Fruit fly (Drosophila melanogaster): ENCODE results near the gene CG32269.

The CG32269 gene

dm6 chr3L:3179474-3179873 is 29.3 kb downstream of the CG32269 start (continued):
- TF ChIP-seq Trl (optimal IDR thresholded peaks at IDR 0.05) (no peak), Trl (GFP tag; optimal IDR thresholded peaks at IDR 0.05) (peak; percentile 89), CG16813 (GFP tag; IDR thresholded peaks at IDR 0.05; ENCODE audit: partially characterized antibody) (no peak), CG3163 (GFP tag; optimal IDR thresholded peaks at IDR 0.05) (no peak), CG8089 (GFP tag; optimal IDR thresholded peaks at IDR 0.05) (peak; percentile 61), Nf-YA (GFP tag; IDR thresholded peaks at IDR 0.05) (peak; percentile 72), CG10979 (tag; optimal IDR thresholded peaks at IDR 0.05) (peak; percentile 92), CG7928 (GFP tag; optimal IDR thresholded peaks at IDR 0.05) (peak; percentile 51), CG10267 (tag; optimal IDR thresholded peaks at IDR 0.05) (peak; percentile 83), Optix (GFP tag; IDR thresholded peaks at IDR 0.05) (peak; percentile 78), sob (GFP tag; IDR thresholded peaks at IDR 0.05) (peak; percentile 89), Hey (tag; optimal IDR thresholded peaks at IDR 0.05) (no peak), oc (tag; optimal IDR thresholded peaks at IDR 0.05) (no peak), Mes4 (GFP tag; optimal IDR thresholded peaks at IDR 0.05) (peak; percentile 60), stc (GFP tag; IDR thresholded peaks at IDR 0.05) (peak; percentile 85), HLH4C (GFP tag; IDR thresholded peaks at IDR 0.05; ENCODE audit: partially characterized antibody) (no peak), CG2202 (tag; optimal IDR thresholded peaks at IDR 0.05) (peak; percentile 74), nau (GFP tag; optimal IDR thresholded peaks at IDR 0.05) (no peak), Xbp1 (GFP tag; optimal IDR thresholded peaks at IDR 0.05) (peak; percentile 85), z (GFP tag; IDR thresholded peaks at IDR 0.05) (no peak), ab (GFP tag; optimal IDR thresholded peaks at IDR 0.05) (peak; percentile 46), CG13296 (GFP tag; optimal IDR thresholded peaks at IDR 0.05) (peak; percentile 91), dan (GFP tag; IDR thresholded peaks at IDR 0.05) (peak; percentile 65), Bteb2 (GFP tag; optimal IDR thresholded peaks at IDR 0.05) (peak; percentile 81), CG12744 (GFP tag; optimal IDR thresholded peaks at IDR 0.05) (peak; percentile 80), dmrt99B (tag; optimal IDR thresholded peaks at IDR 0.05) (no peak), Sox100B (GFP tag; optimal IDR thresholded peaks at IDR 0.05) (no peak), CG4730 (GFP tag; IDR thresholded peaks at IDR 0.05) (peak; percentile 82), D19A (tag; optimal IDR thresholded peaks at IDR 0.05) (no peak), HHEX (GFP tag; optimal IDR thresholded peaks at IDR 0.05) (peak; percentile 89), lab (GFP tag; optimal IDR thresholded peaks at IDR 0.05) (peak; percentile 94), Hand (GFP tag; optimal IDR thresholded peaks at IDR 0.05) (peak; percentile 64), zen2 (GFP tag; IDR thresholded peaks at IDR 0.05; ENCODE audit: partially characterized antibody) (no peak), CG17829 (tag; optimal IDR thresholded peaks at IDR 0.05) (peak; percentile 89), CG4328 (GFP tag; optimal IDR thresholded peaks at IDR 0.05) (peak; percentile 48), CG2678 (tag; optimal IDR thresholded peaks at IDR 0.05) (peak; percentile 93), Bgb (GFP tag; IDR thresholded peaks at IDR 0.05; ENCODE audit: partially characterized antibody) (no peak), crol (GFP tag; IDR thresholded peaks at IDR 0.05) (no peak), CG9727 (GFP tag; optimal IDR thresholded peaks at IDR 0.05) (peak; percentile 80), sr (GFP tag; IDR thresholded peaks at IDR 0.05) (peak; percentile 46; the same call in 1 of the 3 replicates), Usf (GFP tag; optimal IDR thresholded peaks at IDR 0.05) (peak; percentile 45), CG7271 (tag; optimal IDR thresholded peaks at IDR 0.05) (peak; percentile 55), CG10431 (GFP tag; optimal IDR thresholded peaks at IDR 0.05) (peak; percentile 11), hbn (GFP tag; IDR thresholded peaks at IDR 0.05; ENCODE audit: partially characterized antibody) (no peak), CG14860 (GFP tag; IDR thresholded peaks at IDR 0.05; ENCODE audit: partially characterized antibody) (no peak), Kr (GFP tag; optimal IDR thresholded peaks at IDR 0.05) (no peak), CG17385 (GFP tag; optimal IDR thresholded peaks at IDR 0.05) (peak; percentile 82), CG3847 (GFP tag; IDR thresholded peaks at IDR 0.05) (peak; percentile 70), CG2875 (GFP tag; optimal IDR thresholded peaks at IDR 0.05) (peak; percentile 83), CG11093 (GFP tag; IDR thresholded peaks at IDR 0.05) (peak; percentile 86), org-1 (GFP tag; optimal IDR thresholded peaks at IDR 0.05) (peak; percentile 83)
